Worm (Caenorhabditis elegans) whole organism, L1 larva: Measurements from ENCODE around the gene B0334.5.

ENCODE experiments used
- C34B4.2 ChIP-seq: sonication (generic microtip); optimal IDR thresholded peaks from 2 replicates; lab custom pipeline; 2017; ENCODE audit warnings: mild to moderate bottlenecking, missing genetic modification characterization, missing compliant biosample characterization
- aly-2 ChIP-seq: fragments of 150-350 bp; optimal IDR thresholded peaks from 2 replicates; lab custom pipeline; 2014; ENCODE audit warnings: missing biosample characterization, missing genetic modification characterization
- ceh-63 ChIP-seq: fragments of 200-800 bp; sonication (Bioruptor generic); optimal IDR thresholded peaks from 2 replicates; lab custom pipeline; 2018; ENCODE audit warnings: mild to moderate bottlenecking, missing genetic modification characterization, missing compliant biosample characterization
- ceh-88 ChIP-seq: fragments of 200-800 bp; sonication (Bioruptor generic); IDR thresholded peaks from 2 replicates; pipeline ENCODE4 v1.3.6; 2022; ENCODE audit warnings: missing genetic modification characterization, missing compliant biosample characterization
- dpl-1 ChIP-seq, 3 experiments: fragments of 150-350 bp in 2 of 3; sonication (generic microtip) in 1 of 3; optimal IDR thresholded peaks; 2 replicates each; lab custom pipeline; 2014 to 2017; ENCODE audit warnings: missing biosample characterization in 3 of 3, missing genetic modification characterization in 3 of 3, missing genetic modification reagents in 3 of 3
- egl-27 ChIP-seq, 2 experiments: fragments of 150-350 bp in 1 of 2; sonication (generic microtip); optimal IDR thresholded peaks; 3 replicates each; lab custom pipeline; 2017 to 2018; ENCODE audit warnings: missing biosample characterization in 2 of 2, missing genetic modification characterization in 2 of 2, missing genetic modification reagents in 2 of 2
- elt-3 ChIP-seq, 6 experiments: fragments of 150-350 bp in 1 of 6; sonication (generic microtip); optimal IDR thresholded peaks; 2 replicates each; lab custom pipeline; 2017 to 2018; ENCODE audit warnings: missing biosample characterization in 6 of 6, missing genetic modification characterization in 6 of 6, inconsistent platforms in 1 of 6
- fkh-10 ChIP-seq: sonication (generic microtip); optimal IDR thresholded peaks from 2 replicates; lab custom pipeline; 2017; ENCODE audit warnings: missing biosample characterization, missing genetic modification reagents, missing genetic modification characterization
- grh-1 ChIP-seq: fragments of 200-800 bp; sonication (Bioruptor generic); IDR thresholded peaks from 2 replicates; pipeline ENCODE4 v1.3.6; 2022; ENCODE audit warnings: missing genetic modification reagents, missing genetic modification characterization, missing compliant biosample characterization
- hlh-17 ChIP-seq: fragments of 200-800 bp; sonication (Bioruptor generic); optimal IDR thresholded peaks from 2 replicates; lab custom pipeline; 2018; ENCODE audit warnings: missing genetic modification characterization, mild to moderate bottlenecking, missing compliant biosample characterization, moderate library complexity, borderline replicate concordance
- irx-1 ChIP-seq: sonication (generic microtip); optimal IDR thresholded peaks from 2 replicates; lab custom pipeline; 2016; ENCODE audit warnings: missing genetic modification characterization, missing compliant biosample characterization
- isw-1 ChIP-seq: fragments of 200-800 bp; sonication (Bioruptor generic); IDR thresholded peaks from 2 replicates; pipeline ENCODE4 v1.3.6; 2022; ENCODE audit warnings: missing genetic modification characterization, missing compliant biosample characterization
- lin-13 ChIP-seq: fragments of 150-350 bp; optimal IDR thresholded peaks from 2 replicates; lab custom pipeline; 2014; ENCODE audit warnings: missing biosample characterization, missing genetic modification reagents, missing genetic modification characterization
- lin-14 ChIP-seq: fragments of 200-800 bp; sonication (Bioruptor generic); optimal IDR thresholded peaks from 2 replicates; lab custom pipeline; 2018; ENCODE audit warnings: mild to moderate bottlenecking, missing genetic modification characterization, moderate library complexity, missing compliant biosample characterization
- lin-15B ChIP-seq: fragments of 150-350 bp; sonication (generic microtip); optimal IDR thresholded peaks from 3 replicates; lab custom pipeline; 2014; ENCODE audit warnings: missing biosample characterization, missing genetic modification characterization
- lin-35 ChIP-seq, 2 experiments: fragments of 150-350 bp; optimal IDR thresholded peaks; 2 replicates each; lab custom pipeline; 2014; ENCODE audit warnings: missing biosample characterization in 2 of 2, missing genetic modification characterization in 2 of 2, missing genetic modification reagents in 2 of 2
- mab-9 ChIP-seq: fragments of 200-800 bp; sonication (Bioruptor generic); IDR thresholded peaks from 2 replicates; pipeline ENCODE4 v1.3.6; 2022; ENCODE audit warnings: missing genetic modification reagents, missing genetic modification characterization, missing compliant biosample characterization
- mdl-1 ChIP-seq, 2 experiments: fragments of 150-350 bp; optimal IDR thresholded peaks; 2 replicates each; lab custom pipeline; 2014 to 2017; ENCODE audit warnings: missing biosample characterization in 2 of 2, missing genetic modification characterization in 2 of 2, inconsistent platforms in 1 of 2
- mef-2 ChIP-seq: fragments of 150-350 bp; optimal IDR thresholded peaks from 2 replicates; lab custom pipeline; 2014; ENCODE audit warnings: missing biosample characterization, missing genetic modification characterization
- mep-1 ChIP-seq: fragments of 150-350 bp; optimal IDR thresholded peaks from 2 replicates; lab custom pipeline; 2014; ENCODE audit warnings: missing biosample characterization, missing genetic modification characterization
- nhr-12 ChIP-seq: sonication (generic microtip); optimal IDR thresholded peaks from 2 replicates; lab custom pipeline; 2017; ENCODE audit warnings: missing biosample characterization, missing genetic modification characterization
- nhr-20 ChIP-seq: sonication (generic microtip); optimal IDR thresholded peaks from 2 replicates; lab custom pipeline; 2016; ENCODE audit warnings: mild to moderate bottlenecking, missing genetic modification characterization, missing compliant biosample characterization
- nhr-47 ChIP-seq: sonication (generic microtip); optimal IDR thresholded peaks from 2 replicates; lab custom pipeline; 2016; ENCODE audit warnings: mild to moderate bottlenecking, missing genetic modification characterization, moderate library complexity, missing compliant biosample characterization
- nhr-71 ChIP-seq: sonication (generic microtip); optimal IDR thresholded peaks from 2 replicates; lab custom pipeline; 2016; ENCODE audit warnings: mild to moderate bottlenecking, missing genetic modification characterization, moderate library complexity, missing compliant biosample characterization
- nhr-76 ChIP-seq: sonication (generic microtip); optimal IDR thresholded peaks from 2 replicates; lab custom pipeline; 2017; ENCODE audit warnings: missing biosample characterization, missing genetic modification characterization
- nhr-77 ChIP-seq: fragments of 150-350 bp; optimal IDR thresholded peaks from 2 replicates; lab custom pipeline; 2014; ENCODE audit warnings: missing biosample characterization, missing genetic modification characterization
- nhr-84 ChIP-seq: sonication (generic microtip); optimal IDR thresholded peaks from 2 replicates; lab custom pipeline; 2017; ENCODE audit warnings: missing biosample characterization, missing genetic modification characterization
- nhr-85 ChIP-seq: sonication (generic microtip); peaks from one replicate; lab custom pipeline; 2016; ENCODE audit warnings: missing genetic modification characterization, inconsistent platforms, missing compliant biosample characterization
- nhr-90 ChIP-seq: sonication (generic microtip); optimal IDR thresholded peaks from 2 replicates; lab custom pipeline; 2016; ENCODE audit warnings: mild to moderate bottlenecking, missing genetic modification characterization, missing compliant biosample characterization; ENCODE audit not compliant: poor library complexity
- skn-1 ChIP-seq: fragments of 150-350 bp; optimal IDR thresholded peaks from 2 replicates; lab custom pipeline; 2014; ENCODE audit warnings: missing biosample characterization, missing genetic modification characterization
- snpc-4 ChIP-seq: fragments of 150-350 bp; optimal IDR thresholded peaks from 2 replicates; lab custom pipeline; 2014; ENCODE audit warnings: missing biosample characterization, missing genetic modification characterization
- sptf-1 ChIP-seq: fragments of 150-350 bp; optimal IDR thresholded peaks from 2 replicates; lab custom pipeline; 2014; ENCODE audit warnings: missing biosample characterization, missing genetic modification characterization
- unc-62 ChIP-seq: fragments of 150-350 bp; optimal IDR thresholded peaks from 2 replicates; lab custom pipeline; 2014; ENCODE audit warnings: missing biosample characterization, missing genetic modification reagents, missing genetic modification characterization
- unc-86 ChIP-seq: sonication (generic microtip); optimal IDR thresholded peaks from 2 replicates; lab custom pipeline; 2016; ENCODE audit warnings: missing genetic modification characterization, missing compliant biosample characterization
- unc-98 ChIP-seq: fragments of 200-800 bp; sonication (Bioruptor generic); IDR thresholded peaks from 2 replicates; pipeline ENCODE4 v1.3.6; 2022; ENCODE audit warnings: missing genetic modification characterization, missing compliant biosample characterization
- zag-1 ChIP-seq: fragments of 150-350 bp; optimal IDR thresholded peaks from 2 replicates; lab custom pipeline; 2014; ENCODE audit warnings: missing biosample characterization, missing genetic modification characterization
- zip-4 ChIP-seq: fragments of 200-800 bp; sonication (Bioruptor generic); optimal IDR thresholded peaks from 2 replicates; lab custom pipeline; 2018; ENCODE audit warnings: mild to moderate bottlenecking, missing genetic modification characterization, moderate library complexity, missing compliant biosample characterization
- ztf-4 ChIP-seq: fragments of 150-350 bp; optimal IDR thresholded peaks from 2 replicates; lab custom pipeline; 2014; ENCODE audit warnings: missing biosample characterization, missing genetic modification characterization

B0334.5 gene

ce11 chrII:11547254-11547687, 49.8 kb downstream of the B0334.5 start, which contains the start of gene F54D5.7 (continued):
- TF ChIP-seq elt-3 (tag; optimal IDR thresholded peaks at IDR 0.05; lab: Kevin White, UChicago) (peak in 2 of 6 experiments; percentile 23 to 75), ceh-88 (GFP tag; lab: Robert Waterston, UW) (no peak), mep-1 (tag; lab: Kevin White, UChicago) (peak; percentile 92), lin-13 (GFP tag; lab: Kevin White, UChicago) (peak; percentile 22), unc-62 (GFP tag; lab: Kevin White, UChicago) (no peak), nhr-77 (tag; lab: Kevin White, UChicago) (no peak), skn-1 (tag; lab: Kevin White, UChicago) (peak; percentile 90), hlh-17 (GFP tag; lab: Kevin White, UChicago) (no peak), lin-35 (GFP tag; optimal IDR thresholded peaks at IDR 0.05; lab: Kevin White, UChicago) (peak in 1 of 2 experiments; percentile 59), nhr-76 (tag; lab: Kevin White, UChicago) (no peak), nhr-71 (tag; lab: Kevin White, UChicago) (peak; percentile 82), grh-1 (GFP tag; lab: Robert Waterston, UW) (peak; percentile 36; the same call in 1 of the 2 replicates), nhr-90 (tag; lab: Kevin White, UChicago) (peak; percentile 70), nhr-12 (tag; lab: Kevin White, UChicago) (no peak), mdl-1 (tag; optimal IDR thresholded peaks at IDR 0.05; lab: Kevin White, UChicago) (peak in 1 of 2 experiments; percentile 93), mef-2 (tag; lab: Kevin White, UChicago) (no peak), nhr-20 (tag; lab: Kevin White, UChicago) (peak; percentile 61), unc-86 (no peak), C34B4.2 (tag; lab: Kevin White, UChicago) (no peak), nhr-85 (tag; lab: Kevin White, UChicago) (peak; percentile 91), lin-14 (GFP tag; lab: Kevin White, UChicago) (peak; percentile 61), zag-1 (tag; lab: Kevin White, UChicago) (no peak), lin-15B (tag; lab: Kevin White, UChicago) (no peak), nhr-47 (tag; lab: Kevin White, UChicago) (peak; percentile 57), aly-2 (tag; lab: Kevin White, UChicago) (peak; percentile 89), nhr-84 (tag; lab: Kevin White, UChicago) (no peak), fkh-10 (GFP tag; lab: Kevin White, UChicago) (no peak), isw-1 (GFP tag; lab: Robert Waterston, UW) (no peak), egl-27 (tag; optimal IDR thresholded peaks at IDR 0.05; lab: Kevin White, UChicago) (no peak), ceh-63 (no peak), ztf-4 (tag; lab: Kevin White, UChicago) (peak; percentile 56), zip-4 (GFP tag; lab: Kevin White, UChicago) (peak; percentile 13), mab-9 (GFP tag; lab: Robert Waterston, UW) (no peak), dpl-1 (GFP tag; optimal IDR thresholded peaks at IDR 0.05; lab: Kevin White, UChicago) (peak; percentile 26 to 39 (median 38)), sptf-1 (tag; lab: Kevin White, UChicago) (no peak), irx-1 (peak; percentile 30), snpc-4 (tag; lab: Kevin White, UChicago) (peak; percentile 19), unc-98 (GFP tag; lab: Robert Waterston, UW) (no peak)
